Worm (Caenorhabditis elegans): ENCODE data around the gene nkat-3.
A peak's percentile ranks its signal among the peaks of the same experiment; 100 is the strongest.

The nkat-3 gene

ce11 chrX:15441686-15442067, at the start of gene nkat-3:
Gene nkat-3, plus strand, starts transcription at chrX:15441731.
- TF ChIP-seq sea-2 (GFP tag; optimal IDR thresholded peaks at IDR 0.05) (no peak), pqm-1 (tag; optimal IDR thresholded peaks at IDR 0.05) (no peak), elt-1 (tag; optimal IDR thresholded peaks at IDR 0.05) (no peak), daf-12 (tag; optimal IDR thresholded peaks at IDR 0.05) (no peak), fkh-10 (GFP tag; optimal IDR thresholded peaks at IDR 0.05) (no peak), nhr-12 (tag; optimal IDR thresholded peaks at IDR 0.05) (no peak), lin-39 (tag; optimal IDR thresholded peaks at IDR 0.05) (no peak), elt-3 (tag; optimal IDR thresholded peaks at IDR 0.05) (no peak), snpc-4 (tag; optimal IDR thresholded peaks at IDR 0.05) (no peak), nhr-67 (tag; optimal IDR thresholded peaks at IDR 0.05) (no peak), nhr-43 (tag; optimal IDR thresholded peaks at IDR 0.05; ENCODE audit: poor library complexity, severe bottlenecking) (no peak), skn-1 (tag; optimal IDR thresholded peaks at IDR 0.05) (no peak), tbx-2 (tag; optimal IDR thresholded peaks at IDR 0.05) (no peak), ceh-9 (tag; optimal IDR thresholded peaks at IDR 0.05) (no peak), ztf-11 (tag; optimal IDR thresholded peaks at IDR 0.05) (no peak), ceh-82 (tag; optimal IDR thresholded peaks at IDR 0.05) (no peak), zag-1 (tag; optimal IDR thresholded peaks at IDR 0.05) (no peak), nhr-23 (tag; optimal IDR thresholded peaks at IDR 0.05) (no peak), ZK546.5 (tag; optimal IDR thresholded peaks at IDR 0.05) (no peak), fos-1 (tag; optimal IDR thresholded peaks at IDR 0.05) (no peak)

- TF ChIP-seq snpc-4 (tag; optimal IDR thresholded peaks at IDR 0.05) (peak; percentile 44), ama-1 (optimal IDR thresholded peaks at IDR 0.05) (no peak)
Observed at ce11 chrX:15392672-15393071, 48.9 kb upstream of the nkat-3 start.

ce11 chrX:15395723-15396122, 45.8 kb upstream of the nkat-3 start:
- TF ChIP-seq elt-1 (tag; optimal IDR thresholded peaks at IDR 0.05) (no peak), fkh-10 (GFP tag; optimal IDR thresholded peaks at IDR 0.05) (peak; percentile 39), nfya-1 (tag; optimal IDR thresholded peaks at IDR 0.05; ENCODE audit: insufficient read depth) (peak; percentile 26)

- TF ChIP-seq ceh-16 (tag; optimal IDR thresholded peaks at IDR 0.05) (no peak), ceh-28 (tag; optimal IDR thresholded peaks at IDR 0.05) (no peak), pha-4 (tag; optimal IDR thresholded peaks at IDR 0.05) (no peak), nhr-43 (tag; optimal IDR thresholded peaks at IDR 0.05; ENCODE audit: poor library complexity, severe bottlenecking) (no peak), mml-1 (tag; optimal IDR thresholded peaks at IDR 0.05) (no peak), lsy-12 (tag; optimal IDR thresholded peaks at IDR 0.05) (no peak), jun-1 (tag; optimal IDR thresholded peaks at IDR 0.05) (no peak), fkh-2 (tag; optimal IDR thresholded peaks at IDR 0.05) (no peak), egl-5 (tag; optimal IDR thresholded peaks at IDR 0.05) (no peak), unc-39 (tag; optimal IDR thresholded peaks at IDR 0.05) (no peak), nhr-25 (tag; optimal IDR thresholded peaks at IDR 0.05) (no peak), tbx-2 (tag; optimal IDR thresholded peaks at IDR 0.05) (no peak), egl-27 (tag; optimal IDR thresholded peaks at IDR 0.05) (no peak), skn-1 (tag; optimal IDR thresholded peaks at IDR 0.05) (no peak)
Observed at ce11 chrX:15407631-15408030, 33.9 kb upstream of the nkat-3 start, which contains the start of gene psa-3. Gene psa-3, plus strand, starts transcription at chrX:15407931.

ce11 chrX:15408577-15408976, 33.0 kb upstream of the nkat-3 start:
- TF ChIP-seq lin-39 (tag; optimal IDR thresholded peaks at IDR 0.05) (no peak), skn-1 (tag; optimal IDR thresholded peaks at IDR 0.05) (no peak), elt-3 (tag; optimal IDR thresholded peaks at IDR 0.05) (no peak), nhr-28 (tag; optimal IDR thresholded peaks at IDR 0.05) (no peak), pqm-1 (tag; optimal IDR thresholded peaks at IDR 0.05) (peak; percentile 88), ZK546.5 (tag; optimal IDR thresholded peaks at IDR 0.05) (no peak), ceh-82 (tag; optimal IDR thresholded peaks at IDR 0.05) (no peak), zag-1 (tag; optimal IDR thresholded peaks at IDR 0.05) (no peak), elt-2 (tag; optimal IDR thresholded peaks at IDR 0.05) (peak; percentile 94), ceh-28 (tag; optimal IDR thresholded peaks at IDR 0.05) (no peak), pha-4 (tag; optimal IDR thresholded peaks at IDR 0.05) (peak; percentile 46), snpc-4 (tag; optimal IDR thresholded peaks at IDR 0.05) (no peak), jun-1 (tag; optimal IDR thresholded peaks at IDR 0.05) (peak; percentile 57)
